Fruit fly (Drosophila melanogaster) whole organism, embryonic: ENCODE results near the gene CG31176.

ENCODE experiments used
- Abd-B ChIP-seq: fragments of 200-800 bp; sonication (Bioruptor generic); optimal IDR thresholded peaks from 2 replicates; lab custom pipeline; 2018; ENCODE audit warnings: missing biosample characterization, mild to moderate bottlenecking, missing genetic modification characterization, moderate library complexity
- BEAF-32 ChIP-seq: fragments of 200-800 bp; sonication (Bioruptor generic); optimal IDR thresholded peaks from 3 replicates; lab custom pipeline; 2017; ENCODE audit warnings: missing biosample characterization, missing genetic modification characterization, mild to moderate bottlenecking, moderate library complexity, missing genetic modification reagents
- Bdp1 ChIP-seq: fragments of 200-800 bp; sonication (Bioruptor generic); optimal IDR thresholded peaks from 3 replicates; lab custom pipeline; 2016; ENCODE audit warnings: missing biosample characterization, missing genetic modification characterization
- CG11085 ChIP-seq: fragments of 200-800 bp; sonication (Bioruptor generic); IDR thresholded peaks from 2 replicates; pipeline ENCODE4 v1.3.6; 2022; ENCODE audit warnings: missing biosample characterization, missing genetic modification characterization
- CG12744 ChIP-seq: fragments of 200-800 bp; sonication (Bioruptor generic); optimal IDR thresholded peaks from 2 replicates; lab custom pipeline; 2016; ENCODE audit warnings: missing biosample characterization, missing genetic modification characterization
- CG15011 ChIP-seq: fragments of 200-800 bp; sonication (Bioruptor generic); optimal IDR thresholded peaks from 3 replicates; lab custom pipeline; 2018; ENCODE audit warnings: missing biosample characterization, mild to moderate bottlenecking, missing genetic modification characterization
- CG2712 ChIP-seq: fragments of 200-800 bp; optimal IDR thresholded peaks from 3 replicates; lab custom pipeline; 2019; ENCODE audit warnings: missing biosample characterization, mild to moderate bottlenecking, missing genetic modification characterization, moderate library complexity
- CG2889 ChIP-seq: fragments of 200-800 bp; sonication (Bioruptor generic); IDR thresholded peaks from 3 replicates; pipeline ENCODE4 v1.3.6; 2022; ENCODE audit warnings: missing biosample characterization, missing genetic modification characterization
- CG3407 ChIP-seq: fragments of 200-800 bp; sonication (Bioruptor generic); optimal IDR thresholded peaks from 2 replicates; lab custom pipeline; 2018; ENCODE audit warnings: missing biosample characterization, mild to moderate bottlenecking, missing genetic modification characterization
- CG3995 ChIP-seq: fragments of 200-800 bp; sonication (Bioruptor generic); optimal IDR thresholded peaks from 3 replicates; lab custom pipeline; 2016; ENCODE audit warnings: missing biosample characterization, missing genetic modification characterization
- CG6254 ChIP-seq: fragments of 200-800 bp; sonication (Bioruptor generic); optimal IDR thresholded peaks from 3 replicates; lab custom pipeline; 2017; ENCODE audit warnings: mild to moderate bottlenecking, missing biosample characterization, missing genetic modification reagents, missing genetic modification characterization
- CG7556 ChIP-seq: fragments of 200-800 bp; sonication (Bioruptor generic); optimal IDR thresholded peaks from 2 replicates; lab custom pipeline; 2017; ENCODE audit warnings: missing biosample characterization, mild to moderate bottlenecking, missing genetic modification characterization
- CG8089 ChIP-seq: fragments of 200-800 bp; sonication (Bioruptor generic); optimal IDR thresholded peaks from 3 replicates; lab custom pipeline; 2016; ENCODE audit warnings: missing biosample characterization, missing genetic modification characterization
- CG8924 ChIP-seq: fragments of 200-800 bp; optimal IDR thresholded peaks from 3 replicates; lab custom pipeline; 2019; ENCODE audit warnings: missing biosample characterization, mild to moderate bottlenecking, missing genetic modification characterization, moderate library complexity
- CG9727 ChIP-seq: fragments of 200-800 bp; sonication (Bioruptor generic); optimal IDR thresholded peaks from 3 replicates; lab custom pipeline; 2017; ENCODE audit warnings: missing biosample characterization, mild to moderate bottlenecking, missing genetic modification characterization
- CTCF ChIP-seq: fragments of 200-800 bp; sonication (Bioruptor generic); optimal IDR thresholded peaks from 2 replicates; lab custom pipeline; 2017; ENCODE audit warnings: missing biosample characterization, mild to moderate bottlenecking, missing genetic modification characterization, moderate library complexity
- Dll ChIP-seq: fragments of 200-800 bp; sonication (Bioruptor generic); IDR thresholded peaks from 4 replicates; pipeline ENCODE4 v1.3.6; 2022; ENCODE audit warnings: missing biosample characterization, missing genetic modification characterization; ENCODE audit not compliant: partially characterized antibody
- Elba2 ChIP-seq: fragments of 200-800 bp; sonication (Bioruptor generic); optimal IDR thresholded peaks from 3 replicates; lab custom pipeline; 2016; ENCODE audit warnings: missing biosample characterization, missing genetic modification characterization
- Ets65A ChIP-seq: fragments of 200-800 bp; sonication (Bioruptor generic); peaks from one replicate; lab custom pipeline; 2016; ENCODE audit warnings: missing biosample characterization, missing genetic modification characterization
- HLH54F ChIP-seq: fragments of 200-800 bp; sonication (Bioruptor generic); optimal IDR thresholded peaks from 3 replicates; lab custom pipeline; 2016; ENCODE audit warnings: missing biosample characterization, missing genetic modification characterization
- HmgD ChIP-seq: fragments of 200-800 bp; sonication (Bioruptor generic); optimal IDR thresholded peaks from 3 replicates; lab custom pipeline; 2016; ENCODE audit warnings: missing biosample characterization, missing genetic modification characterization
- MBD-R2 ChIP-seq: fragments of 200-800 bp; sonication (Bioruptor generic); IDR thresholded peaks from 2 replicates; pipeline ENCODE4 v1.3.6; 2022; ENCODE audit warnings: missing biosample characterization, missing genetic modification characterization
- Mad ChIP-seq: fragments of 200-800 bp; sonication (Bioruptor generic); optimal IDR thresholded peaks from 2 replicates; lab custom pipeline; 2016; ENCODE audit warnings: missing biosample characterization, missing genetic modification characterization
- Optix ChIP-seq: fragments of 200-800 bp; sonication (Bioruptor generic); IDR thresholded peaks from 3 replicates; pipeline ENCODE4 v1.3.6; 2022; ENCODE audit warnings: missing biosample characterization, missing genetic modification characterization
- Side ChIP-seq: fragments of 200-800 bp; sonication (Bioruptor generic); optimal IDR thresholded peaks from 2 replicates; lab custom pipeline; 2016; ENCODE audit warnings: missing biosample characterization, missing genetic modification characterization
- Six4 ChIP-seq: fragments of 200-800 bp; sonication (Bioruptor generic); optimal IDR thresholded peaks from 2 replicates; lab custom pipeline; 2016; ENCODE audit warnings: missing biosample characterization, missing genetic modification characterization
- Sox100B ChIP-seq: fragments of 200-800 bp; sonication (Bioruptor generic); optimal IDR thresholded peaks from 3 replicates; lab custom pipeline; 2018; ENCODE audit warnings: missing biosample characterization, mild to moderate bottlenecking, missing genetic modification characterization
- Trl ChIP-seq, 3 experiments: fragments of >200 bp in 2 of 3; fragments of 200-800 bp in 1 of 3; sonication (Bioruptor generic) in 1 of 3; optimal IDR thresholded peaks; 2 replicates in 1 of 3; 3 replicates in 2 of 3; lab custom pipeline; 2016 to 2017; ENCODE audit warnings: missing biosample characterization in 1 of 3, missing genetic modification characterization in 1 of 3
- Vsx1 ChIP-seq: fragments of 200-800 bp; sonication (Bioruptor generic); optimal IDR thresholded peaks from 2 replicates; lab custom pipeline; 2017; ENCODE audit warnings: missing biosample characterization, mild to moderate bottlenecking, missing genetic modification characterization, missing genetic modification reagents
- Xbp1 ChIP-seq: fragments of 200-800 bp; sonication (Bioruptor generic); optimal IDR thresholded peaks from 3 replicates; lab custom pipeline; 2016; ENCODE audit warnings: missing biosample characterization, mild to moderate bottlenecking, missing genetic modification characterization
- amos ChIP-seq: fragments of 200-800 bp; sonication (Bioruptor generic); IDR thresholded peaks from 2 replicates; pipeline ENCODE4 v1.3.6; 2022; ENCODE audit warnings: missing biosample characterization, missing genetic modification characterization; ENCODE audit not compliant: partially characterized antibody
- bowl ChIP-seq: fragments of 200-800 bp; sonication (Bioruptor generic); IDR thresholded peaks from 2 replicates; pipeline ENCODE4 v1.3.6; 2022; ENCODE audit warnings: missing biosample characterization, missing genetic modification characterization
- chm ChIP-seq: fragments of 200-800 bp; sonication (Bioruptor generic); IDR thresholded peaks from 2 replicates; pipeline ENCODE4 v1.3.6; 2022; ENCODE audit warnings: missing biosample characterization, missing genetic modification characterization
- cwo ChIP-seq: fragments of 200-800 bp; sonication (Bioruptor generic); optimal IDR thresholded peaks from 3 replicates; lab custom pipeline; 2017; ENCODE audit warnings: missing biosample characterization, missing genetic modification characterization, mild to moderate bottlenecking, moderate library complexity, missing genetic modification reagents
- her ChIP-seq: fragments of 200-800 bp; sonication (Bioruptor generic); optimal IDR thresholded peaks from 2 replicates; lab custom pipeline; 2016; ENCODE audit warnings: missing biosample characterization, missing genetic modification characterization
- hkb ChIP-seq, 2 experiments: fragments of 200-800 bp in 1 of 2; fragments of >200 bp in 1 of 2; sonication (Bioruptor generic) in 1 of 2; IDR thresholded peaks in 1 of 2; optimal IDR thresholded peaks in 1 of 2; 2 replicates each; pipeline versions ENCODE4 v1.3.6 to Lab custom; 2017 to 2022; ENCODE audit warnings: missing biosample characterization in 1 of 2, missing genetic modification characterization in 1 of 2
- kni ChIP-seq: fragments of 200-800 bp; sonication (Bioruptor generic); optimal IDR thresholded peaks from 3 replicates; lab custom pipeline; 2017; ENCODE audit warnings: mild to moderate bottlenecking, missing biosample characterization, missing genetic modification reagents, missing genetic modification characterization
- lola ChIP-seq, 3 experiments: fragments of >200 bp in 2 of 3; fragments of 200-800 bp in 1 of 3; sonication (Bioruptor generic) in 1 of 3; optimal IDR thresholded peaks; 2 replicates each; lab custom pipeline; 2017 to 2019; ENCODE audit warnings: missing biosample characterization in 3 of 3, missing genetic modification characterization in 3 of 3, mild to moderate bottlenecking in 1 of 3, moderate library complexity in 1 of 3
- mirr ChIP-seq: fragments of 200-800 bp; sonication (Bioruptor generic); optimal IDR thresholded peaks from 3 replicates; lab custom pipeline; 2018; ENCODE audit warnings: missing biosample characterization, mild to moderate bottlenecking, missing genetic modification characterization
- odd ChIP-seq: fragments of 200-800 bp; sonication (Bioruptor generic); optimal IDR thresholded peaks from 2 replicates; lab custom pipeline; 2017; ENCODE audit warnings: missing biosample characterization, mild to moderate bottlenecking, missing genetic modification characterization
- pros ChIP-seq: fragments of 200-800 bp; sonication (Bioruptor generic); optimal IDR thresholded peaks from 3 replicates; lab custom pipeline; 2019; ENCODE audit warnings: missing biosample characterization, mild to moderate bottlenecking, missing genetic modification characterization, moderate library complexity
- run ChIP-seq: fragments of 200-800 bp; sonication (Bioruptor generic); optimal IDR thresholded peaks from 3 replicates; lab custom pipeline; 2018; ENCODE audit warnings: missing biosample characterization, mild to moderate bottlenecking, missing genetic modification characterization
- salm ChIP-seq: fragments of 200-800 bp; sonication (Bioruptor generic); optimal IDR thresholded peaks from 2 replicates; lab custom pipeline; 2018; ENCODE audit warnings: missing biosample characterization, mild to moderate bottlenecking, missing genetic modification characterization
- schlank ChIP-seq: fragments of 200-800 bp; sonication (Bioruptor generic); optimal IDR thresholded peaks from 2 replicates; lab custom pipeline; 2018; ENCODE audit warnings: missing biosample characterization, mild to moderate bottlenecking, missing genetic modification characterization
- scrt ChIP-seq: fragments of 200-800 bp; sonication (Bioruptor generic); optimal IDR thresholded peaks from 2 replicates; lab custom pipeline; 2018; ENCODE audit warnings: missing biosample characterization, mild to moderate bottlenecking, missing genetic modification characterization, moderate library complexity
- sqz ChIP-seq: fragments of 200-800 bp; sonication (Bioruptor generic); optimal IDR thresholded peaks from 3 replicates; lab custom pipeline; 2018; ENCODE audit warnings: missing biosample characterization, mild to moderate bottlenecking, missing genetic modification characterization
- ssp ChIP-seq: fragments of 200-800 bp; sonication (Bioruptor generic); IDR thresholded peaks from 2 replicates; pipeline ENCODE4 v1.3.6; 2022; ENCODE audit warnings: missing biosample characterization, missing genetic modification characterization
- tup ChIP-seq: fragments of 200-800 bp; sonication (Bioruptor generic); optimal IDR thresholded peaks from 2 replicates; lab custom pipeline; 2016; ENCODE audit warnings: missing biosample characterization, mild to moderate bottlenecking, missing genetic modification characterization, moderate library complexity
- zf30C ChIP-seq: fragments of 200-800 bp; sonication (Bioruptor generic); optimal IDR thresholded peaks from 3 replicates; lab custom pipeline; 2018; ENCODE audit warnings: missing biosample characterization, mild to moderate bottlenecking, missing genetic modification characterization

The CG31176 gene

DNA sequence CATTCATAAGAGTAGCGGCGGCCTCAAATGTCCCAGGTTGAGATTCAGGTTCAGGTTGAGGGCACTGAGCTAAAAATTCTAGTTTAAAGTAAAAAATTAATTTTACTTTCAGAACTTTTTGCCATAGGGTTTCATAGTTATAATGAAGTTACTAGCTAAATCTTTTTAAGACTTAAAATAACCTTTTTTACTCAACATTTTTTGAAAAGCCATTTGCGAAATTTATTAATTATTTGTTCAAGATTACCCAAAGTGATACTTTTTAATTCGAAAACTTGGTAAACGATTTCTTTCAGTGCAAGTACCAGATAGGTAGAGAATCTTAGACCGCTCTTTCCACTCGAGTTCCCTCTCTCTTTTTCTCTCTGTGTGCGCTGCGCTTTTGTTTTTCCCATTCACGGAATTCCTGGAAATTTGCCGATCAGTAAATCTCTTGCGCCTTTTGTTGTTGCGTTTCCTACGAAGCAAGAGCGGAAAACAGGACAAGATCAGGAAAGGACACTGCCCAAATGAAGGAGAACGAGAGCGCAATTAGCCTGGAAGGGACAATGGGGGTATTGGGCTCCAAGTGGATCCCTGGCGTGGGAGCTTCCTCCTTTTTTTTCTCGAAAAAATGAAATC lies 77.8 kb downstream of the CG31176 start (continued):
- TF ChIP-seq CG3407 (peak; percentile 20), CG7556 (GFP tag; lab: Kevin White, UChicago) (peak; percentile 76), CG11085 (GFP tag; lab: Robert Waterston, UW) (no peak), zf30C (peak; percentile 98), CG6254 (GFP tag; lab: Kevin White, UChicago) (peak; percentile 42), Bdp1 (GFP tag; lab: Kevin White, UChicago) (no peak), CG15011 (GFP tag; lab: Kevin White, UChicago) (peak; percentile 45), BEAF-32 (GFP tag; lab: Kevin White, UChicago) (no peak), chm (no peak), ssp (0 out of 2 replicates have a peak, but pooled peaks have one; percentile 29), CG8924 (tag; lab: Kevin White, UChicago) (peak; percentile 80), Elba2 (GFP tag; lab: Kevin White, UChicago) (peak; percentile 71), tup (GFP tag; lab: Kevin White, UChicago) (no peak), Side (peak; percentile 33), bowl (no peak), mirr (GFP tag; lab: Kevin White, UChicago) (no peak), hkb (optimal IDR thresholded peaks at IDR 0.05; lab: Kevin White, UChicago) (no peak), hkb (GFP tag; IDR thresholded peaks at IDR 0.05; lab: Robert Waterston, UW) (0 out of 2 replicates have a peak, but pooled peaks have one; percentile 28), CG9727 (GFP tag; lab: Kevin White, UChicago) (peak; percentile 93), salm (tag; lab: Kevin White, UChicago) (no peak), pros (GFP tag; lab: Kevin White, UChicago) (no peak), CTCF (no peak), schlank (no peak), CG12744 (GFP tag; lab: Kevin White, UChicago) (peak; percentile 18), Ets65A (GFP tag; lab: Kevin White, UChicago) (no peak), CG2712 (tag; lab: Kevin White, UChicago) (peak; percentile 93), Dll (no peak), CG3995 (GFP tag; lab: Kevin White, UChicago) (no peak), run (no peak), Sox100B (GFP tag; lab: Kevin White, UChicago) (peak; percentile 57), Mad (GFP tag; lab: Kevin White, UChicago) (peak; percentile 19), Xbp1 (peak; percentile 33), HmgD (GFP tag; lab: Kevin White, UChicago) (no peak), Six4 (peak; percentile 58), HLH54F (no peak), amos (GFP tag; lab: Robert Waterston, UW) (no peak), sqz (GFP tag; lab: Kevin White, UChicago) (peak; percentile 24), kni (GFP tag; lab: Kevin White, UChicago) (peak; percentile 44), her (GFP tag; lab: Kevin White, UChicago) (no peak), Vsx1 (GFP tag; lab: Kevin White, UChicago) (peak; percentile 22), lola (GFP tag; optimal IDR thresholded peaks at IDR 0.05; lab: Kevin White, UChicago) (peak in 1 of 3 experiments; percentile 95), Optix (no peak), CG8089 (GFP tag; lab: Kevin White, UChicago) (peak; percentile 24), cwo (no peak), MBD-R2 (GFP tag; lab: Robert Waterston, UW) (no peak), odd (GFP tag; lab: Kevin White, UChicago) (peak; percentile 9), Trl (optimal IDR thresholded peaks at IDR 0.05; lab: Kevin White, UChicago) (peak in 1 of 2 experiments; percentile 14), Trl (GFP tag; optimal IDR thresholded peaks at IDR 0.05; lab: Kevin White, UChicago) (peak; percentile 43), CG2889 (no peak), scrt (GFP tag; lab: Kevin White, UChicago) (no peak), Abd-B (peak; percentile 41)
